Worm (Caenorhabditis elegans) whole organism, young adult: ENCODE results near the gene F41C6.6.

Experiments
- B0035.1 ChIP-seq: sonication (generic microtip); optimal IDR thresholded peaks from 2 replicates; lab custom pipeline; 2016; ENCODE audit warnings: missing genetic modification characterization, mild to moderate bottlenecking, missing compliant biosample characterization, missing genotype, missing genetic modification reagents
- B0261.1 ChIP-seq: sonication (generic microtip); optimal IDR thresholded peaks from 2 replicates; lab custom pipeline; 2016; ENCODE audit warnings: mild to moderate bottlenecking, missing genetic modification characterization, moderate library complexity, missing compliant biosample characterization
- B0336.3 ChIP-seq: fragments of 200-800 bp; sonication (Bioruptor generic); IDR thresholded peaks from 2 replicates; pipeline ENCODE4 v1.3.6; 2022; ENCODE audit warnings: missing genetic modification characterization, missing compliant biosample characterization
- F10E7.11 ChIP-seq: sonication (generic microtip); optimal IDR thresholded peaks from 2 replicates; lab custom pipeline; 2017; ENCODE audit warnings: mild to moderate bottlenecking, missing genetic modification characterization, moderate library complexity, missing compliant biosample characterization
- F23B12.7 ChIP-seq: sonication (generic microtip); optimal IDR thresholded peaks from 2 replicates; lab custom pipeline; 2017; ENCODE audit warnings: missing genetic modification characterization, mild to moderate bottlenecking, missing compliant biosample characterization, antibody characterized with exemption, moderate library complexity; ENCODE audit not compliant: insufficient read depth
- F37B4.10 ChIP-seq: fragments of 200-800 bp; sonication (Bioruptor generic); IDR thresholded peaks from 2 replicates; pipeline ENCODE4 v1.3.6; 2022; ENCODE audit warnings: missing genetic modification characterization, missing compliant biosample characterization
- F57A8.1 ChIP-seq: fragments of 200-800 bp; sonication (Bioruptor generic); optimal IDR thresholded peaks from 2 replicates; lab custom pipeline; 2018; ENCODE audit warnings: mild to moderate bottlenecking, missing genetic modification characterization, moderate library complexity, missing compliant biosample characterization
- K12H6.12 ChIP-seq: fragments of 200-800 bp; sonication (Bioruptor generic); optimal IDR thresholded peaks from 2 replicates; lab custom pipeline; 2018; ENCODE audit warnings: mild to moderate bottlenecking, missing genetic modification characterization, missing compliant biosample characterization
- T07F8.4 ChIP-seq: sonication (generic microtip); optimal IDR thresholded peaks from 2 replicates; lab custom pipeline; 2016; ENCODE audit warnings: mild to moderate bottlenecking, missing genetic modification characterization, moderate library complexity, missing compliant biosample characterization
- Y53F4B.3 ChIP-seq: fragments of 200-800 bp; sonication (Bioruptor generic); IDR thresholded peaks from 2 replicates; pipeline ENCODE4 v1.3.6; 2022; ENCODE audit warnings: missing genetic modification reagents, missing genetic modification characterization, missing compliant biosample characterization
- Y56A3A.18 ChIP-seq: fragments of 200-800 bp; sonication (Bioruptor generic); IDR thresholded peaks from 2 replicates; pipeline ENCODE4 v1.3.6; 2022; ENCODE audit warnings: missing genetic modification reagents, missing genetic modification characterization, missing compliant biosample characterization
- Y79H2A.3 ChIP-seq: fragments of 200-800 bp; sonication (Bioruptor generic); conservative IDR thresholded peaks from 2 replicates; pipeline ENCODE4 v1.3.6; 2022; ENCODE audit warnings: missing genetic modification reagents, missing genetic modification characterization, missing compliant biosample characterization
- Y95B8A.8 ChIP-seq: fragments of 200-800 bp; sonication (Bioruptor generic); IDR thresholded peaks from 2 replicates; pipeline ENCODE4 v1.3.6; 2022; ENCODE audit warnings: missing genetic modification reagents, missing genetic modification characterization, missing compliant biosample characterization
- ZK185.1 ChIP-seq: sonication (generic microtip); optimal IDR thresholded peaks from 2 replicates; lab custom pipeline; 2016; ENCODE audit warnings: mild to moderate bottlenecking, missing genetic modification characterization, missing compliant biosample characterization; ENCODE audit not compliant: poor library complexity, severe bottlenecking
- attf-3 ChIP-seq: fragments of 200-800 bp; sonication (Bioruptor generic); conservative IDR thresholded peaks from 2 replicates; pipeline ENCODE4 v1.3.6; 2022; ENCODE audit warnings: missing genetic modification reagents, missing genetic modification characterization, missing compliant biosample characterization
- ccch-3 ChIP-seq: fragments of 200-800 bp; sonication (Bioruptor generic); optimal IDR thresholded peaks from 2 replicates; lab custom pipeline; 2018; ENCODE audit warnings: mild to moderate bottlenecking, missing genetic modification characterization, missing compliant biosample characterization
- cebp-2 ChIP-seq: fragments of 200-800 bp; sonication (Bioruptor generic); IDR thresholded peaks from 2 replicates; pipeline ENCODE4 v1.3.6; 2022; ENCODE audit warnings: missing genetic modification characterization, missing compliant biosample characterization
- ceh-100 ChIP-seq: fragments of 200-800 bp; sonication (Bioruptor generic); IDR thresholded peaks from 2 replicates; pipeline ENCODE4 v1.3.6; 2022; ENCODE audit warnings: missing genetic modification reagents, missing genetic modification characterization, missing compliant biosample characterization
- dox-1 ChIP-seq: fragments of 200-800 bp; sonication (Bioruptor generic); IDR thresholded peaks from 2 replicates; pipeline ENCODE4 v1.3.6; 2022; ENCODE audit warnings: missing genetic modification reagents, missing genetic modification characterization, missing compliant biosample characterization
- dpff-1 ChIP-seq: sonication (generic microtip); optimal IDR thresholded peaks from 2 replicates; lab custom pipeline; 2017; ENCODE audit warnings: mild to moderate bottlenecking, missing genetic modification characterization, missing compliant biosample characterization
- him-1 ChIP-seq: sonication (generic microtip); optimal IDR thresholded peaks from 2 replicates; lab custom pipeline; 2016; ENCODE audit warnings: missing genotype, missing genetic modification reagents, missing genetic modification characterization, missing compliant biosample characterization
- hrde-1 ChIP-seq: sonication (generic microtip); optimal IDR thresholded peaks from 2 replicates; lab custom pipeline; 2016; ENCODE audit warnings: missing genetic modification characterization, mild to moderate bottlenecking, missing compliant biosample characterization, moderate library complexity, missing genotype, missing genetic modification reagents, borderline replicate concordance
- lag-1 ChIP-seq: fragments of 200-800 bp; sonication (Bioruptor generic); IDR thresholded peaks from 2 replicates; pipeline ENCODE4 v1.3.6; 2022; ENCODE audit warnings: missing genetic modification reagents, missing genetic modification characterization, missing compliant biosample characterization
- lin-26 ChIP-seq: fragments of 200-800 bp; sonication (Bioruptor generic); IDR thresholded peaks from 2 replicates; pipeline ENCODE4 v1.3.6; 2022; ENCODE audit warnings: missing genetic modification reagents, missing genetic modification characterization, missing compliant biosample characterization
- mxl-1 ChIP-seq: sonication (generic microtip); optimal IDR thresholded peaks from 2 replicates; lab custom pipeline; 2016; ENCODE audit warnings: missing genetic modification characterization, missing compliant biosample characterization
- nfyb-1 ChIP-seq: fragments of 200-800 bp; sonication (Bioruptor generic); IDR thresholded peaks from 2 replicates; pipeline ENCODE4 v1.3.6; 2022; ENCODE audit warnings: missing genetic modification reagents, missing genetic modification characterization, missing compliant biosample characterization
- nhr-80 ChIP-seq: sonication (generic microtip); optimal IDR thresholded peaks from 2 replicates; lab custom pipeline; 2016; ENCODE audit warnings: missing genetic modification characterization, missing compliant biosample characterization
- nhr-90 ChIP-seq: sonication (generic microtip); optimal IDR thresholded peaks from 2 replicates; lab custom pipeline; 2016; ENCODE audit warnings: missing genotype, mild to moderate bottlenecking, missing genetic modification characterization, missing compliant biosample characterization
- pbrm-1 ChIP-seq: fragments of 200-800 bp; sonication (Bioruptor generic); IDR thresholded peaks from 2 replicates; pipeline ENCODE4 v1.3.6; 2022; ENCODE audit warnings: missing genetic modification reagents, missing genetic modification characterization, missing compliant biosample characterization
- rpc-1 ChIP-seq, 2 experiments: fragments of 150-350 bp in 1 of 2; sonication (generic microtip) in 1 of 2; optimal IDR thresholded peaks; 2 replicates each; lab custom pipeline; 2014 to 2018; ENCODE audit warnings: missing biosample characterization in 1 of 2, missing genetic modification characterization in 1 of 2, missing genetic modification reagents in 1 of 2, missing genotype in 1 of 2
- sea-2 ChIP-seq: fragments of 200-800 bp; sonication (Bioruptor generic); IDR thresholded peaks from 2 replicates; pipeline ENCODE4 v1.3.6; 2022; ENCODE audit warnings: missing genetic modification characterization, missing compliant biosample characterization
- snpc-1.1 ChIP-seq: sonication (generic microtip); optimal IDR thresholded peaks from 2 replicates; lab custom pipeline; 2017; ENCODE audit warnings: missing genetic modification characterization, mild to moderate bottlenecking, missing compliant biosample characterization, antibody characterized with exemption, moderate library complexity, missing genotype, missing genetic modification reagents; ENCODE audit not compliant: insufficient read depth
- snpc-1.3 ChIP-seq: sonication (generic microtip); optimal IDR thresholded peaks from 2 replicates; lab custom pipeline; 2017; ENCODE audit warnings: missing genetic modification characterization, mild to moderate bottlenecking, missing compliant biosample characterization, antibody characterized with exemption, moderate library complexity, missing genotype, missing genetic modification reagents; ENCODE audit not compliant: insufficient read depth
- tbp1 ChIP-seq: fragments of 200-800 bp; sonication (Bioruptor generic); optimal IDR thresholded peaks from 2 replicates; lab custom pipeline; 2018; ENCODE audit warnings: mild to moderate bottlenecking, missing genetic modification characterization, missing compliant biosample characterization
- unc-62 ChIP-seq: fragments of 150-350 bp; optimal IDR thresholded peaks from 2 replicates; lab custom pipeline; 2014; ENCODE audit warnings: missing biosample characterization, missing genetic modification reagents, missing genetic modification characterization
- zim-3 ChIP-seq: sonication (generic microtip); optimal IDR thresholded peaks from 2 replicates; lab custom pipeline; 2017; ENCODE audit warnings: mild to moderate bottlenecking, missing genetic modification characterization, moderate library complexity, missing compliant biosample characterization
- ztf-18 ChIP-seq: sonication (generic microtip); optimal IDR thresholded peaks from 2 replicates; lab custom pipeline; 2016; ENCODE audit warnings: missing genotype, mild to moderate bottlenecking, missing genetic modification characterization, missing compliant biosample characterization
- ztf-25 ChIP-seq: fragments of 200-800 bp; sonication (Bioruptor generic); IDR thresholded peaks from 2 replicates; pipeline ENCODE4 v1.3.6; 2022; ENCODE audit warnings: missing genetic modification reagents, missing genetic modification characterization, missing compliant biosample characterization
- ztf-28 ChIP-seq: fragments of 200-800 bp; sonication (Bioruptor generic); IDR thresholded peaks from 2 replicates; pipeline ENCODE4 v1.3.6; 2022; ENCODE audit warnings: missing genetic modification reagents, missing genetic modification characterization, missing compliant biosample characterization

The F41C6.6 gene

ce11 chrX:6894104-6894503 lies 12.4 kb upstream of the F41C6.6 start:
- no peak for TF ChIP-seq dpff-1
- TF ChIP-seq rpc-1 (optimal IDR thresholded peaks at IDR 0.05; lab: Kevin White, UChicago): no peak
- TF ChIP-seq rpc-1 (tag; optimal IDR thresholded peaks at IDR 0.05; lab: Kevin White, UChicago): no peak
- no peak for TF ChIP-seq him-1 (tag; lab: Kevin White, UChicago)
- no peak for TF ChIP-seq nfyb-1
- TF ChIP-seq ztf-25: no peak
- TF ChIP-seq T07F8.4: no peak
- TF ChIP-seq unc-62: no peak
- no peak for TF ChIP-seq F37B4.10 (GFP tag; lab: Robert Waterston, UW)
- TF ChIP-seq snpc-1.3: no peak
- TF ChIP-seq pbrm-1 (GFP tag; lab: Robert Waterston, UW): no peak
- no peak for TF ChIP-seq attf-3 (GFP tag; lab: Robert Waterston, UW)
- TF ChIP-seq F10E7.11 (tag; lab: Kevin White, UChicago): no peak
- TF ChIP-seq lag-1: no peak
- no peak for TF ChIP-seq Y56A3A.18 (GFP tag; lab: Robert Waterston, UW)
- TF ChIP-seq K12H6.12 (tag; lab: Kevin White, UChicago): no peak
- no peak for TF ChIP-seq F57A8.1 (GFP tag; lab: Kevin White, UChicago)
- TF ChIP-seq Y53F4B.3 (GFP tag; lab: Robert Waterston, UW): no peak
- TF ChIP-seq, all 124 proteins: peak for 0

DNA sequence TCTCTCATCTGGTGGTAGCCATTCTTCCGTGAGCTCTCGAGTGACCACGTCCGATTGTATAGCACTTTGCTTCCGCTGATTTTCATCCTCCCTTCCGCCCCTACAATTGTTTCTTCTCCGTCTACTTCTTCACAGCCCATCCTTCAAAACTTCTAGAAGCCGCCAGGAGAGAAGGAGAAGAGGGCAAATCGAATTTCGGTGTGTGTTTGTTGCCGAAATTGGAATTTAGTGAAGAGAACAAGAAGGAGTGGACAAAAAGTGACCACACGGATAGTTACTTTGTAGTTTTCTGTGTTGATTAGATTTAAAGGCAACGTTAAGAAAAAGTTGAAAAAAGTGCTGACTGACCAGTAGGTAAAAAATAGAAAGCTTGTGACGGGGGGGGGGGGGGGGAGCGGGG lies 11.4 kb upstream of the F41C6.6 start:
- no peak for TF ChIP-seq ceh-100 (GFP tag; lab: Robert Waterston, UW)
- no peak for TF ChIP-seq F23B12.7 (tag; lab: Kevin White, UChicago)
- TF ChIP-seq Y79H2A.3: no peak
- no peak for TF ChIP-seq ccch-3
- no peak for TF ChIP-seq F37B4.10 (GFP tag; lab: Robert Waterston, UW)
- no peak for TF ChIP-seq tbp1 (GFP tag; lab: Kevin White, UChicago)
- TF ChIP-seq dox-1 (GFP tag; lab: Robert Waterston, UW): no peak
- TF ChIP-seq nfyb-1: no peak
- no peak for TF ChIP-seq ztf-28 (GFP tag; lab: Robert Waterston, UW)
- no peak for TF ChIP-seq B0035.1 (tag; lab: Kevin White, UChicago)
- no peak for TF ChIP-seq B0261.1 (tag; lab: Kevin White, UChicago)
- TF ChIP-seq nhr-90 (tag; lab: Kevin White, UChicago): no peak
- TF ChIP-seq lin-26 (GFP tag; lab: Robert Waterston, UW): no peak
- no peak for TF ChIP-seq snpc-1.1 (tag; lab: Kevin White, UChicago)
- TF ChIP-seq hrde-1: no peak
- no peak for TF ChIP-seq sea-2 (GFP tag; lab: Robert Waterston, UW)
- no peak for TF ChIP-seq ztf-25

- TF ChIP-seq lag-1 (no peak), zim-3 (tag; lab: Kevin White, UChicago) (no peak), unc-62 (no peak), dox-1 (GFP tag; lab: Robert Waterston, UW) (no peak)
Measured at ce11 chrX:6889374-6889773, 7.7 kb upstream of the F41C6.6 start, which contains the start of gene unc-6. unc-6 (plus strand) TSS chrX:6889674.

DNA sequence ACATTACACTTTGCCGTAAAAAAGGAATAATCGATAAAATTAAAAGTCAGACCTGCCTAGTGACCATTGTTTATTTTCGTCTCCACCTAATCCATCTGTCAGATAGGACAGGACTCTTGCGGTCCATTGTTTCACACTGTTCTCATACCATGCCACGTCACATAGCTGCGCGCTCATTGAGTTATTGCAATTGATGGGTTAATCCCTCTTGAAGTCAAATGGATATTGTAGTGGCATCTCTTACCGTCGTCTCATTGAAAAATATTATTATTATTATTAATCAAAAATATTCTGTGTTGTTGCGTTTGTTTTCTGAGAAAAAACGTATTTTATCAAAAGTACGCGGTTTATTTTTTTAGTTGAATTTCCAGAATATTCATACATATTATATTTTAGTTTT lies 6.5 kb upstream of the F41C6.6 start:
- no peak for TF ChIP-seq ztf-18
- no peak for TF ChIP-seq B0336.3 (GFP tag; lab: Robert Waterston, UW)
- no peak for TF ChIP-seq cebp-2
- TF ChIP-seq attf-3 (GFP tag; lab: Robert Waterston, UW): no peak
- TF ChIP-seq nhr-80 (tag; lab: Kevin White, UChicago): no peak
- TF ChIP-seq hrde-1: no peak
- TF ChIP-seq Y95B8A.8 (GFP tag; lab: Robert Waterston, UW): no peak
- TF ChIP-seq F23B12.7 (tag; lab: Kevin White, UChicago): no peak
- TF ChIP-seq mxl-1 (tag; lab: Kevin White, UChicago): no peak
- TF ChIP-seq ZK185.1 (tag; lab: Kevin White, UChicago): no peak
